Worm (Caenorhabditis elegans) whole organism, midembryonic: ENCODE results near the gene cul-6.

Source experiments
- T22C8.4 ChIP-seq: fragments of 200-800 bp; sonication (Bioruptor generic); IDR thresholded peaks from 2 replicates; pipeline ENCODE4 v1.3.6; 2022; ENCODE audit warnings: missing genetic modification characterization, missing compliant biosample characterization
- cog-1 ChIP-seq: sonication (generic microtip); optimal IDR thresholded peaks from 2 replicates; lab custom pipeline; 2016; ENCODE audit warnings: missing genetic modification characterization, missing compliant biosample characterization
- flt-1 ChIP-seq: fragments of 200-800 bp; sonication (Bioruptor generic); IDR thresholded peaks from 2 replicates; pipeline ENCODE4 v1.3.6; 2022; ENCODE audit warnings: missing genetic modification characterization, missing compliant biosample characterization
- klf-2 ChIP-seq: fragments of 200-800 bp; sonication (Bioruptor generic); conservative IDR thresholded peaks from 2 replicates; pipeline ENCODE4 v1.3.6; 2022; ENCODE audit warnings: missing genetic modification reagents, missing genetic modification characterization, missing compliant biosample characterization
- med-1 ChIP-seq: sonication (generic microtip); optimal IDR thresholded peaks from 2 replicates; lab custom pipeline; 2017; ENCODE audit warnings: missing genetic modification characterization, mild to moderate bottlenecking, missing compliant biosample characterization, antibody characterized with exemption, missing genetic modification reagents; ENCODE audit not compliant: insufficient read depth
- ref-1 ChIP-seq: fragments of 200-800 bp; sonication (Bioruptor generic); conservative IDR thresholded peaks from 2 replicates; pipeline ENCODE4 v1.3.6; 2022; ENCODE audit warnings: missing genetic modification reagents, missing genetic modification characterization, missing compliant biosample characterization
- tab-1 ChIP-seq: fragments of 200-800 bp; sonication (Bioruptor generic); IDR thresholded peaks from 2 replicates; pipeline ENCODE4 v1.3.6; 2022; ENCODE audit warnings: missing genetic modification characterization, missing compliant biosample characterization
- ztf-23 ChIP-seq: fragments of 200-800 bp; sonication (Bioruptor generic); IDR thresholded peaks from 2 replicates; pipeline ENCODE4 v1.3.6; 2022; ENCODE audit warnings: missing genetic modification reagents, missing genetic modification characterization, missing compliant biosample characterization
- ztf-29 ChIP-seq: fragments of 200-800 bp; sonication (Bioruptor generic); IDR thresholded peaks from 2 replicates; pipeline ENCODE4 v1.3.6; 2022; ENCODE audit warnings: missing genetic modification reagents, missing genetic modification characterization, missing compliant biosample characterization

Gene cul-6

DNA sequence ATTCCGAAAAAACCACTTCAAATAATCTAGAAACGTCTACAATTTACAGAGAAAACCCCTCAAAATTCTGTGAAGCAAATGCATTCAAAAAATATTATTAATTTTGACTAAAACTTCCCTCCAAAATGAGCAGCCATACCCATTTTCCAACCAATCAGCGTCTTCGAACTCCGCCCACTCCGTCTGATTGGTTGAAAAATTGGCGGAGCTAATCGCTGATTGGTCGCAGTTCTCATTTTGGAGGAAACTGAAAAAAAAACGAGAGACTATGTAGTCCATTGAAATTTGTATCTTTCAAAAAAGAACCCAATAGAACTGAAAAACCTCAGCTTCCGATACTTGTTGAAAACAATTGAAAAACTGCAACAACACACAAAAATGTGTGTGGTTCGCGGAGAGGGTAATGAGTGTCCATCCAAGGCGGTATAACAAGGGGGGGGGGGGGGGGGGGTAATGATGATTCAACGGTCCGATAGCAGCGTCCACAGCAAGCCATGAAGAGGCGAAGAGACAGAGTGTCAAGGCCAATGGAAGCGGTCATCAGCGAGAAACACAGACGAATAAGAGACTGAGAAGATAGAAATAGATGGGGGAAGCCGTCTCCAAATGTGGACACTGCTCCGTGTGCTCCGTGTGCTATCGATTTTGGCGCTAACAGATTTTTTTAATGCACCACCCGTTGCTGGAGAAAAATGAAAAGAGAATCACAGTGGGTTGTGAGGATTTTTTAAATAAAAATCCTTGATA, 26.9 kb upstream of the cul-6 start:
- TF ChIP-seq tab-1 (GFP tag; lab: Robert Waterston, UW) = peak; percentile 13; the same call in 1 of the 2 replicates
- TF ChIP-seq ztf-29 (GFP tag; lab: Robert Waterston, UW) = peak; percentile 87
- no peak for TF ChIP-seq klf-2 (GFP tag; lab: Robert Waterston, UW)
- TF ChIP-seq flt-1 (GFP tag; lab: Robert Waterston, UW) = peak; percentile 74

DNA sequence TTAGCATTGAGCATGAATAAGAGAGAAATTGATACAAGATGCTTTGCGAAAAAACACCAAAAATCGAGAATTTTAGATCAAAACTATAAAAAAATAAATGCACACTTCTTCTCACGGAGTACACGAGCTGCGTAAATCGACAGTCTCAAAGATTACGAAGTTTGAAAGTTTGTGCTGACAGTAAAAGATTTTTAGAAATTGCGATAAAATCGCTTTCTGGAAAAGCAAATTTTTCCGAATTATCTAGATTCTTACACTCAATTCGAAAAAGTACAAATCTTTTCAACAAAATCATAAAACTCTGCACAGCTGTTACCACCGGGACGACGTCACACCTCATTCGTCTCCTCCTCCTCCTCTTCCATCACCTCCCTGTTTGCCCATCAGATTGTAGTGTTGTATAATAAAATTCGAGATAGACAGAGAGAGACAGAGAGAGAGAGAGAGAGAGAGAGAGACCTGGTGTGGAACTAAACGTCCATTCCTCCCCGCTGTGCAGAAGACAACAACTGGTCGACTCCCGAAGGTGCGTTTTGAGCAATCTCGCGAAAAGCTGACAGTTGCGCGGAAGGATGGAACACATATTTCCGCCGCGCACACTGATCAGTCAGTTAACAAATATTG, 25.0 kb upstream of the cul-6 start:
- TF ChIP-seq flt-1 (GFP tag; lab: Robert Waterston, UW) (0 out of 2 replicates have a peak, but pooled peaks have one; percentile 37), cog-1 (tag; lab: Kevin White, UChicago) (peak; percentile 30), T22C8.4 (GFP tag; lab: Robert Waterston, UW) (no peak), med-1 (GFP tag; lab: Kevin White, UChicago) (no peak), klf-2 (GFP tag; lab: Robert Waterston, UW) (no peak), tab-1 (GFP tag; lab: Robert Waterston, UW) (no peak)

DNA sequence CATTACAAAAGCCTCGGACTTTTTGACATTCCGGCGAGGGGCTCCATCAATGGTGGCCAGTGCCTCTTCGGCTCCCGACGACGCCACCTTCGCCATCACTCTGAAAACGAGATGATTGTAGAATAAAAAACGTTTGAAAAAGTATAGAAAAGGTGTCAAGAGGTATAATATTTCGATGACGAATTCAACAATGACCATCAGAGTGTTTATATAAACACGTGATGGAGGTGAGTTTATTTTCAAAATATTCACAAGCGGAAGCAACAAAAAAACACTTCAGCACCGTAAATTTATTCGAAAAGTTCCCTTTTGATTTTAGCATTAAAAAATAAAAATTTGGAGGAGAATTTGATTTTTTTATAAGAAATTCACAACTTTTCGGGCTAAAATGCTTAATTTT, 24.4 kb upstream of the cul-6 start, which contains the start of gene efa-6:
efa-6 (minus strand) TSS at position 101 of the 400 bp plus-strand sequence.
- TF ChIP-seq T22C8.4 (GFP tag; lab: Robert Waterston, UW) (no peak), flt-1 (GFP tag; lab: Robert Waterston, UW) (no peak), cog-1 (tag; lab: Kevin White, UChicago) (no peak)

DNA sequence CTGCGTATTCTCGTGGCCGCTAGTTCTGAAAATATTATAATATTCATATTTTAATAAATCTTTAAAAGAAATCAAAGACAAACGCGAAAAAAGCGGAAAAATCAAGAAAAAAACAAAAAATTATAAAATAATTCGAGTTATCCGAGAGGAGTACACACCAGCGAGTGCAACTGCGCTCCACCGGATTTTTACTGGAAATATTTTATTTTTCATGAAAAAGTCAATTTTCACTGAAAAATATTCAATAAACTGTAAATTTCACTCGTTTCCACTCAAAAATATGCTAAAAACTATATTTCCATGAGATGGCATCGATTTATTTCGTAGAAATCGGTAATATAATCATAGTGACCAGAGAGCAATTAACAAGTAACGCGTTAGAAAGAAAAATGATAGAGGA, 15.2 kb upstream of the cul-6 start, which contains the start of gene Y55D9A.2:
Y55D9A.2 (minus strand) TSS at position 31 of the 400 bp plus-strand sequence.
- TF ChIP-seq ref-1 (GFP tag; lab: Robert Waterston, UW) = no peak
- 0 out of 2 replicates have a peak, but pooled peaks have one; percentile 40 for TF ChIP-seq flt-1 (GFP tag; lab: Robert Waterston, UW)

DNA sequence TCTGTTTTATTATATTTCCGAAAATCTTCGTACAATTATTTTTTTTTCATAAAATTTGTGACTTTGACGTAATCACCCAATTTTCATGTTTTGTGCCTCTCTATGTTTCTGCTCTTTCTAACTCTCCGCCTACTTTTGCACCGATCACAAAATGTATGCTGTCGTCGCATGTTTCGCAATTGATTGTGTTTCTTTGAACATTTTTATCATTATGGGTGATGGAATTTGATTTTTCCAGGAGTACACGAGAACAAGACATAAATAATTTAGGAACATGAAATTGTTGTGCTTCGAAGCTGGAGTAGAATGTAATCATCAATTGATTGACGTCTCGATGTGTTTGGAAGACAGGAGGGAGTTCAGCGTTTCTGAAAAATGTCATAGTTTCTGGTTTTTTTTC, 10.7 kb upstream of the cul-6 start:
- no peak for TF ChIP-seq med-1 (GFP tag; lab: Kevin White, UChicago)
- no peak for TF ChIP-seq ztf-29 (GFP tag; lab: Robert Waterston, UW)
- TF ChIP-seq T22C8.4 (GFP tag; lab: Robert Waterston, UW) = no peak
- no peak for TF ChIP-seq ref-1 (GFP tag; lab: Robert Waterston, UW)
- TF ChIP-seq ztf-23 (GFP tag; lab: Robert Waterston, UW) = no peak
- TF ChIP-seq tab-1 (GFP tag; lab: Robert Waterston, UW) = no peak
- no peak for TF ChIP-seq flt-1 (GFP tag; lab: Robert Waterston, UW)
- TF ChIP-seq klf-2 (GFP tag; lab: Robert Waterston, UW) = no peak
- no peak for TF ChIP-seq cog-1 (tag; lab: Kevin White, UChicago)

DNA sequence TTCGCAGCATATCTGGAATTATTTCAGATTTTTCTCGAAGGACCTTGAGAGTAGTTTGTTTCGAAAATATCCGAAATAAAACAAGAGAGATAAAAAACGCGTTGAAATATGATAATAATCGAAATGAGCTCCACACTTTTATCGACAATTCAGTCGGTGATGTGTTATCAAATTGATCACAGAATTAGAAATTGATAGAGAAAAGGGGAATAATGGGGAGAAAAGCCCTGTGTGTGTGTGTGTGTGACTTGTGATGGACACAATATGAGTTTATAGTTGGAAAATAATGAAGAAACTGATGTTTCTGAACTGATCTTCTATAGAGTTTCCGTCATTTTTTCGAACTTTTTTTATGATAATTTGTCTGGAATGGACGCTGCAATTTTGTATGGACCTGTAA, 8.9 kb upstream of the cul-6 start, which contains the start of gene pgp-1:
pgp-1 (minus strand) TSS at position 12 of the 400 bp plus-strand sequence.
- TF ChIP-seq klf-2 (GFP tag; lab: Robert Waterston, UW) (no peak), ztf-29 (GFP tag; lab: Robert Waterston, UW) (no peak)

DNA sequence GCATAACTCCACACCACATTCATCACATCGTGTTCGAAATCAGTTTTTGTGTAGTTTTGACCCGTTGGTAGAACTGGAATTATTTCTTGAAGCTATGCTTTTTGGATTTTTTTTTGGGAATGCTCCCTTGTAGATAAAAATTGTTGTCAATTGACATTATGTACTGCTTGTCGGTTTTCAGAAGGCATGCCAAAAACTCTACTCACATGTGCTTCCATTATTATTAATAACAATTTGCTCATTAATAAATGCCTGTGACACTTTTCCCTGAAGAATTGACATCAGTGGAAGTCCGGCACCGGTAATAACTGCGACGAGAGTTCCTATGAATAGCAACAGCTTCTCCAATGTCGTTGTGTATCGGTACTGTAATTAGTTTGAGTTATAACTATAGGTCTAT, 6.7 kb upstream of the cul-6 start:
- TF ChIP-seq ztf-23 (GFP tag; lab: Robert Waterston, UW) (no peak), tab-1 (GFP tag; lab: Robert Waterston, UW) (no peak), flt-1 (GFP tag; lab: Robert Waterston, UW) (no peak), T22C8.4 (GFP tag; lab: Robert Waterston, UW) (no peak), ref-1 (GFP tag; lab: Robert Waterston, UW) (no peak), ztf-29 (GFP tag; lab: Robert Waterston, UW) (no peak), med-1 (GFP tag; lab: Kevin White, UChicago) (no peak), klf-2 (GFP tag; lab: Robert Waterston, UW) (no peak), cog-1 (tag; lab: Kevin White, UChicago) (no peak)

DNA sequence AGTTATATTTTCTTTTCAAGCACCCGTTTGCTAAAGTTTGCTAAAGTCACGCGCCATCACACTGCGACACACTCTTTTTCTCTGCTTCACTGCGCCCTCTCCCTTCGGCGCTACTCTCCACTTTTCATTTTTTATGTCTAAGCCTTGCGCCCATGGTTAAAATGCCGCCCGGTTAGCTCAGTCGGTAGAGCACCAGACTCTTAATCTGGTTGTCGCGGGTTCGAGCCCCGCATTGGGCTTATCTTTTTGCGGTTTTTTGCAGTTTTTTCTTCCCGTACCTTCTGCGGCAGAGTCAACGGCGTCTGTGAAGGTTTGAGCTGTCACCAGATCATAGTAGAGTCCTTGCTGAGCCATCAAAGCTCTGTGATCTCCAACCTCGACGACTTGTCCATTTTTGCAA, 4.3 kb upstream of the cul-6 start:
- peak; percentile 59 for TF ChIP-seq cog-1 (tag; lab: Kevin White, UChicago)
- peak; percentile 63 for TF ChIP-seq flt-1 (GFP tag; lab: Robert Waterston, UW)
- peak; percentile 69 for TF ChIP-seq klf-2 (GFP tag; lab: Robert Waterston, UW)
- TF ChIP-seq ztf-29 (GFP tag; lab: Robert Waterston, UW) = peak; percentile 71; the same call in 1 of the 2 replicates
- TF ChIP-seq ztf-23 (GFP tag; lab: Robert Waterston, UW) = peak; percentile 88
- TF ChIP-seq med-1 (GFP tag; lab: Kevin White, UChicago) = peak; percentile 49
- peak; percentile 51; the same call in 1 of the 2 replicates for TF ChIP-seq ref-1 (GFP tag; lab: Robert Waterston, UW)
- peak; percentile 80 for TF ChIP-seq tab-1 (GFP tag; lab: Robert Waterston, UW)
- peak; percentile 76 for TF ChIP-seq T22C8.4 (GFP tag; lab: Robert Waterston, UW)

DNA sequence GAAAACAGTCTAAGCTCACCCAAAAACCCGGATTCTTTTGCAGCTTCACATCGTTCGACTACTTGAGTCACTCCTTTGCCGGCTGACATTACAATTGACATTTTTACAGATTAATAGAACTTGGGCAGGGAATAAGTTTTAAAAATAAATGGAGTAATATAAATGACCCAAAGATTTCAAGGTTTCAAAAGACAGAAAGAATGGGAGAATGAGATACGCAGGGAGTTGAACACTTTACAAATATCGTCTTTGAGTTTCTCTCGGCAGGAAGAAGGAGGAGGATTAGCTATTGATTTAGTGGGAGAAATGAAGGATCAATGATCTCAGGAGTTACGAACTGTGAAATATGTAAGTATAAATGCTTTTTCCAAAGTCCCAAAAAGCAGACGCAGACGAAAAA, 4.3 kb downstream of the cul-6 start, which contains the start of gene K08E7.8:
K08E7.8 (minus strand) TSS at position 101 of the 400 bp plus-strand sequence.
- TF ChIP-seq ztf-23 (GFP tag; lab: Robert Waterston, UW) (no peak), cog-1 (tag; lab: Kevin White, UChicago) (no peak), T22C8.4 (GFP tag; lab: Robert Waterston, UW) (no peak), flt-1 (GFP tag; lab: Robert Waterston, UW) (no peak), med-1 (GFP tag; lab: Kevin White, UChicago) (no peak), tab-1 (GFP tag; lab: Robert Waterston, UW) (no peak), ztf-29 (GFP tag; lab: Robert Waterston, UW) (no peak), klf-2 (GFP tag; lab: Robert Waterston, UW) (no peak), ref-1 (GFP tag; lab: Robert Waterston, UW) (no peak)
